Fruit fly (Drosophila melanogaster): Measurements from ENCODE around the gene CG14566.

The CG14566 gene

DNA sequence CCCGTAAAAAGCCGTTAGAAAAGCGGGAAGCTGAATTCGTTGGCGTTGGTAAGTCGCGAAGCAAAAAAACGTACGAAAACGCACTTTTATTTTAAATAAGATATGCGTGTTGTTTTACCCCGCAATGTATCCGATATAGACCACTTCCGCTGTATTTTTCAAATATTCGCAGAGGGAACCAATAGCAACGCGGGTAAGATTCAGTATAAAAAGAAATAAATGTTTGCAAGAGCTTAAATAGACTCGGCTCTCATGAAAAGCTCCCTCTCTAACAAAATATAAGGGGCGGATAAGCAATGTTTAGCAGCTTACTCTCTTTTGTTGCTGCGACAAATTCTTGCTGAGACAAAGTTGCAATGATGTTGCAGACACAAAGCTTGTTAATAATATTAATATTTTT, 30.2 kb upstream of the CG14566 start, which contains the start of gene Syn1 (continued):
- TF ChIP-seq CG1603 (tag; optimal IDR thresholded peaks at IDR 0.05): no peak
- no peak for TF ChIP-seq Ptx1 (GFP tag; IDR thresholded peaks at IDR 0.05)
- TF ChIP-seq CG3281 (GFP tag; optimal IDR thresholded peaks at IDR 0.05): peak; percentile 35
- no peak for TF ChIP-seq fu2 (GFP tag; optimal IDR thresholded peaks at IDR 0.05)
- peak; percentile 99 for TF ChIP-seq CG11504 (tag; optimal IDR thresholded peaks at IDR 0.05)
- no peak for TF ChIP-seq CG15073 (GFP tag; optimal IDR thresholded peaks at IDR 0.05)
- TF ChIP-seq CG5953 (GFP tag; IDR thresholded peaks at IDR 0.05): no peak
- no peak for TF ChIP-seq CG30431 (GFP tag; optimal IDR thresholded peaks at IDR 0.05)
- TF ChIP-seq gt (GFP tag; IDR thresholded peaks at IDR 0.05): no peak
- TF ChIP-seq CG9609 (GFP tag; optimal IDR thresholded peaks at IDR 0.05): no peak
- TF ChIP-seq CG1832 (GFP tag; optimal IDR thresholded peaks at IDR 0.05): no peak
- TF ChIP-seq fd96Cb (tag; optimal IDR thresholded peaks at IDR 0.05): no peak
- no peak for TF ChIP-seq danr (GFP tag; IDR thresholded peaks at IDR 0.05)
- TF ChIP-seq jing (GFP tag; optimal IDR thresholded peaks at IDR 0.05): no peak
- TF ChIP-seq trem (tag; optimal IDR thresholded peaks at IDR 0.05): no peak
- TF ChIP-seq CG31388 (GFP tag; optimal IDR thresholded peaks at IDR 0.05): no peak
- no peak for TF ChIP-seq Lim3 (GFP tag; IDR thresholded peaks at IDR 0.05)
- TF ChIP-seq CG14860 (GFP tag; IDR thresholded peaks at IDR 0.05; ENCODE audit: partially characterized antibody): no peak
- TF ChIP-seq sr (GFP tag; IDR thresholded peaks at IDR 0.05): no peak
- 0 out of 2 replicates have a peak, but pooled peaks have one; percentile 8 for TF ChIP-seq Drgx (GFP tag; IDR thresholded peaks at IDR 0.05)
- peak in 1 of 2 experiments; percentile 49 for TF ChIP-seq Eip74EF (GFP tag; optimal IDR thresholded peaks at IDR 0.05)
- TF ChIP-seq gro (GFP tag; optimal IDR thresholded peaks at IDR 0.05): peak; percentile 7
- TF ChIP-seq lilli (GFP tag; optimal IDR thresholded peaks at IDR 0.05): no peak
- no peak for TF ChIP-seq CG3407 (GFP tag; optimal IDR thresholded peaks at IDR 0.05)
- TF ChIP-seq so (GFP tag; IDR thresholded peaks at IDR 0.05): no peak
- no peak for TF ChIP-seq org-1 (GFP tag; optimal IDR thresholded peaks at IDR 0.05)
- no peak for TF ChIP-seq bab2 (GFP tag; optimal IDR thresholded peaks at IDR 0.05)
- no peak for TF ChIP-seq wdn (GFP tag; IDR thresholded peaks at IDR 0.05)
- no peak for TF ChIP-seq CG9215 (GFP tag; IDR thresholded peaks at IDR 0.05)
- TF ChIP-seq Usf (GFP tag; optimal IDR thresholded peaks at IDR 0.05): no peak
- no peak for TF ChIP-seq CG3065 (GFP tag; optimal IDR thresholded peaks at IDR 0.05)
- TF ChIP-seq CG6791 (GFP tag; IDR thresholded peaks at IDR 0.05; ENCODE audit: partially characterized antibody): no peak
- no peak for TF ChIP-seq pnt (GFP tag; optimal IDR thresholded peaks at IDR 0.05)
- no peak for TF ChIP-seq CG34224 (GFP tag; IDR thresholded peaks at IDR 0.05; ENCODE audit: partially characterized antibody)
- TF ChIP-seq Doc3 (GFP tag; IDR thresholded peaks at IDR 0.05; ENCODE audit: partially characterized antibody): no peak
- no peak for TF ChIP-seq sob (GFP tag; IDR thresholded peaks at IDR 0.05)
- no peak for TF ChIP-seq CG8290 (GFP tag; optimal IDR thresholded peaks at IDR 0.05)
- no peak for TF ChIP-seq CG8290 (tag; optimal IDR thresholded peaks at IDR 0.05)
- TF ChIP-seq CG6254 (GFP tag; optimal IDR thresholded peaks at IDR 0.05): no peak
- no peak for TF ChIP-seq Ssrp (tag; optimal IDR thresholded peaks at IDR 0.05)
- peak; percentile 9 for TF ChIP-seq scrt (GFP tag; optimal IDR thresholded peaks at IDR 0.05)
- no peak for TF ChIP-seq pum (GFP tag; optimal IDR thresholded peaks at IDR 0.05)
- TF ChIP-seq CG17186 (GFP tag; optimal IDR thresholded peaks at IDR 0.05): no peak
- TF ChIP-seq nmo (GFP tag; optimal IDR thresholded peaks at IDR 0.05): no peak
- TF ChIP-seq CG10654 (GFP tag; optimal IDR thresholded peaks at IDR 0.05): no peak
- TF ChIP-seq CG2120 (GFP tag; optimal IDR thresholded peaks at IDR 0.05): no peak
- no peak for TF ChIP-seq CG8089 (GFP tag; optimal IDR thresholded peaks at IDR 0.05)
- 0 out of 2 replicates have a peak, but pooled peaks have one; percentile 13 for TF ChIP-seq CG17328 (GFP tag; IDR thresholded peaks at IDR 0.05)
- no peak for TF ChIP-seq gem (tag; optimal IDR thresholded peaks at IDR 0.05)
- no peak for TF ChIP-seq mld (GFP tag; IDR thresholded peaks at IDR 0.05; ENCODE audit: partially characterized antibody)
- TF ChIP-seq CHES-1-like (GFP tag; optimal IDR thresholded peaks at IDR 0.05): no peak
- TF ChIP-seq Elba2 (GFP tag; optimal IDR thresholded peaks at IDR 0.05): no peak
